Worm (Caenorhabditis elegans) whole organism, young adult: ENCODE results near the gene T01C3.3.

Source experiments
- T07F8.4 ChIP-seq: sonication (generic microtip); optimal IDR thresholded peaks from 2 replicates; lab custom pipeline; 2016; ENCODE audit warnings: mild to moderate bottlenecking, missing genetic modification characterization, moderate library complexity, missing compliant biosample characterization
- attf-3 ChIP-seq: fragments of 200-800 bp; sonication (Bioruptor generic); conservative IDR thresholded peaks from 2 replicates; pipeline ENCODE4 v1.3.6; 2022; ENCODE audit warnings: missing genetic modification reagents, missing genetic modification characterization, missing compliant biosample characterization
- attf-5 ChIP-seq: fragments of 200-800 bp; sonication (Bioruptor generic); optimal IDR thresholded peaks from 2 replicates; lab custom pipeline; 2018; ENCODE audit warnings: mild to moderate bottlenecking, missing genetic modification characterization, missing compliant biosample characterization
- dpl-1 ChIP-seq: fragments of 150-350 bp; optimal IDR thresholded peaks from 2 replicates; lab custom pipeline; 2014; ENCODE audit warnings: missing biosample characterization, missing genetic modification reagents, missing genetic modification characterization
- hrde-1 ChIP-seq: sonication (generic microtip); optimal IDR thresholded peaks from 2 replicates; lab custom pipeline; 2016; ENCODE audit warnings: missing genetic modification characterization, mild to moderate bottlenecking, missing compliant biosample characterization, moderate library complexity, missing genotype, missing genetic modification reagents, borderline replicate concordance
- hsf-1 ChIP-seq: fragments of 200-800 bp; sonication (Bioruptor generic); IDR thresholded peaks from 2 replicates; pipeline ENCODE4 v1.3.6; 2022; ENCODE audit warnings: missing genetic modification reagents, missing genetic modification characterization, missing compliant biosample characterization
- lin-26 ChIP-seq: fragments of 200-800 bp; sonication (Bioruptor generic); IDR thresholded peaks from 2 replicates; pipeline ENCODE4 v1.3.6; 2022; ENCODE audit warnings: missing genetic modification reagents, missing genetic modification characterization, missing compliant biosample characterization
- nfya-1 ChIP-seq: sonication (generic microtip); optimal IDR thresholded peaks from 2 replicates; lab custom pipeline; 2017; ENCODE audit warnings: antibody characterized with exemption, missing compliant biosample characterization, missing genetic modification characterization, borderline replicate concordance; ENCODE audit not compliant: insufficient read depth
- ztf-22 ChIP-seq: fragments of 200-800 bp; sonication (Bioruptor generic); optimal IDR thresholded peaks from 2 replicates; lab custom pipeline; 2018; ENCODE audit warnings: mild to moderate bottlenecking, missing genetic modification characterization, moderate library complexity, missing compliant biosample characterization

DNA sequence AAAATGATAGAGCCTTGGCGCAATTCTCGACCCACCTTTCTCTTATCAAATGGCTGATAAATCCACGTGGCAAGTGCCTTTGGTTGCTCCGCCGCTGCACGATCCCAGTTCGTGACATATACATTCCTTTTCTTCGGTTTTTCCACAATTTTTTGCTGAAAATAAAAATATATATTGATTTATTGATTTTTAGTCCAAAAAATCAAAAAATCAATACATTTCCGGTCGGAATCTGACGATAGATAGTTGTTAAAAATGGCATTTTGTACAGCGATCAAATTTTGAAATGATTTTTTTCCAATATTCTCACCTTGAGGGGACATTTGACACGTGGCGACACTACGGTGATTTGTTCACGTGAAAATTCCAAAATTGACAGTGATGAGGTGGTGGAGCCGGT is 48.7 kb downstream of the T01C3.3 start:
- TF ChIP-seq attf-3 (GFP tag; lab: Robert Waterston, UW) (no peak), nfya-1 (tag; lab: Kevin White, UChicago) (no peak), attf-5 (GFP tag; lab: Kevin White, UChicago) (no peak), dpl-1 (no peak), hsf-1 (GFP tag; lab: Robert Waterston, UW) (no peak), T07F8.4 (tag; lab: Kevin White, UChicago) (no peak), ztf-22 (GFP tag; lab: Kevin White, UChicago) (no peak), lin-26 (GFP tag; lab: Robert Waterston, UW) (no peak), hrde-1 (tag; lab: Kevin White, UChicago) (no peak)
